Fruit fly (Drosophila melanogaster) whole organism: ENCODE results near the gene omd.

Experiments
- CG8478 ChIP-seq: fragments of >200 bp; optimal IDR thresholded peaks from 2 replicates; lab custom pipeline; 2018; ENCODE audit warnings: inconsistent platforms
- Dll ChIP-seq: fragments of >200 bp; optimal IDR thresholded peaks from 2 replicates; lab custom pipeline; 2017
- EcR ChIP-seq, 2 experiments: fragments of >200 bp; optimal IDR thresholded peaks; 2 replicates each; lab custom pipeline; 2017; ENCODE audit warnings: missing biosample characterization in 2 of 2, missing genetic modification characterization in 2 of 2, missing genetic modification reagents in 2 of 2
- pan ChIP-seq: fragments of >200 bp; optimal IDR thresholded peaks from 2 replicates; lab custom pipeline; 2017
- psq ChIP-seq: fragments of >200 bp; optimal IDR thresholded peaks from 2 replicates; lab custom pipeline; 2017
- usp ChIP-seq: fragments of >200 bp; optimal IDR thresholded peaks from 2 replicates; lab custom pipeline; 2017; ENCODE audit warnings: missing biosample characterization, missing genetic modification characterization, mixed read lengths

omd gene

DNA sequence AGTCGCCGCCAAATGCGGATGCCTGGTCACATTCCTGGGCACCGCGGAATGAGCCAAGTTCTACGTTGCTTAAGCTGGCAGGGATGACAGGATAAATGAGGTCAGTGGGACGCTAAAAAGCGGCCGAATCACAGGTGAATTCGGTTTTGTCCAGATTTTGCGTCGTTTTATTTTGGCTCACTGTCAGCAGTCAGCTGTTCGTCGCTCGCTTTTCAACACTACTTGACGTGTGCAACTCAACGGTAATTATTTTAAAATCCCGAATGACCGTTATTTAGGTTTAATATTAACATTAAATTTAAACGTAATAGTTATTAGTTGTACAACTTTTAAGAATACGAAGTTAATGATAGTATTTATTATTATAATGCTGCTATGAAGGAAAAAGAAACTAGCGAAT lies 12.3 kb upstream of the omd start:
- no peak for TF ChIP-seq Dll (lab: Kevin White, UChicago)
- TF ChIP-seq EcR (GFP tag; optimal IDR thresholded peaks at IDR 0.05; lab: Kevin White, UChicago), result no peak
- no peak for TF ChIP-seq psq (lab: Kevin White, UChicago)
- no peak for TF ChIP-seq pan (lab: Kevin White, UChicago)
- no peak for TF ChIP-seq CG8478 (lab: Kevin White, UChicago)
- TF ChIP-seq usp (GFP tag; lab: Kevin White, UChicago), result no peak

- no peak for TF ChIP-seq usp (GFP tag; lab: Kevin White, UChicago)
- no peak for TF ChIP-seq psq (lab: Kevin White, UChicago)
- no peak for TF ChIP-seq EcR (GFP tag; optimal IDR thresholded peaks at IDR 0.05; lab: Kevin White, UChicago)
- TF ChIP-seq pan (lab: Kevin White, UChicago), result no peak
- TF ChIP-seq CG8478 (lab: Kevin White, UChicago), result no peak
- TF ChIP-seq Dll (lab: Kevin White, UChicago), result no peak
Observed at dm6 chr3R:13693753-13694152, 6.7 kb upstream of the omd start, which contains the start of gene CG14367. Gene CG14367 (plus strand): TSS chr3R:13694053.

dm6 chr3R:13685969-13686368 lies 1.0 kb downstream of the omd start:
- no peak for TF ChIP-seq CG8478 (lab: Kevin White, UChicago)
- no peak for TF ChIP-seq psq (lab: Kevin White, UChicago)
- TF ChIP-seq EcR (GFP tag; optimal IDR thresholded peaks at IDR 0.05; lab: Kevin White, UChicago), result no peak
- no peak for TF ChIP-seq usp (GFP tag; lab: Kevin White, UChicago)
- no peak for TF ChIP-seq pan (lab: Kevin White, UChicago)
- TF ChIP-seq Dll (lab: Kevin White, UChicago), result no peak

dm6 chr3R:13684569-13685402 lies 2.2 kb downstream of the omd start:
- TF ChIP-seq psq (lab: Kevin White, UChicago) (peak; percentile 44), CG8478 (lab: Kevin White, UChicago) (no peak)

DNA sequence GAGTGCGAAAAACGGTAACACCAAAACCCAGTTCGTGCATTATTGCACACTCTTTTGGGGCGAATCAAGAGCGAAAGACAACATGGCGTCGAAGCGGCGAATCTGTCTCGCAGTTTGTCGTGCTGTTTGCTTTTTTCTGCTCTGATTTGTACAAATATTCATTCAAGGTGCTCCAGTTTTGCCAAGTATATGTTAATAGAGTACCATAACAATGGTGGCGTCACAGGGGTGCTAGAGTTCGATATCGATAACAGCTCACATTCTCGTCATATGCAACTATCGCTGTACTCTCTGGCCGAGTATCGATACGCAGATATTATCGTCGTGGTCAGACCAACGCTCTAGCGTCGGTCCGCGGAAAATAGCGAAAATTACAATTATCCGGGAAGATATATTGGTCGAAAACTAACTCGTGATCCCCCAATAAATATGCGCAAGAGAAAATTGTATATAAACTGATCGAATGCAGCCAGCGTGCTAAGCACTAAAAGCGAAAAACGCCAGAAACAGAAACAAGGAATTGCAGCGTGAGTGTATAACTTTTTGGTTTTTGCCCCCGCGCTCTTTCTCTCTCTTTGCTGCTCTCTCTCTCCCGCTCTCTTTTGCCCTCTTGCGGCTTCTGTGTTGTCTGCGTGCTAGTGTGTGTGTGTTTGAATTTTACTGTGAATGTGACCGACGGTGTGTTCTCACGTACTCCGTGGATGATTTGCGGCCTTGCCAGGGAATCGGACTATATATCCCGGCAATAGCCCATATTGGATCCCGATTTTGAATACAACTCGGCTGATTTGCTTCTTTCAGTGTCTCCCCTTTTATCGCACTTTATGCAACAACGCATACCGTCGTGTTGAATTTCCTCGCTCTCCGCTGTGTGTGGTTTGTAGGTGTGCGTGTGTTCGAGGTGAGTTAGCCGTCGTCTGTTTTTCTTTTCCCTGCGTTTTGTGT lies 3.1 kb downstream of the omd start, which contains the start of gene flfl:
TSS of gene flfl (plus strand) at position 298 of the 945 bp plus-strand sequence.
- peak; percentile 7 for TF ChIP-seq CG8478 (lab: Kevin White, UChicago)
- TF ChIP-seq Dll (lab: Kevin White, UChicago), result peak; percentile 94
- no peak for TF ChIP-seq EcR (GFP tag; optimal IDR thresholded peaks at IDR 0.05; lab: Kevin White, UChicago)

dm6 chr3R:13682994-13683623 lies 3.9 kb downstream of the omd start:
- no peak for TF ChIP-seq pan (lab: Kevin White, UChicago)
- TF ChIP-seq psq (lab: Kevin White, UChicago), result no peak
- TF ChIP-seq Dll (lab: Kevin White, UChicago), result no peak
- no peak for TF ChIP-seq EcR (GFP tag; optimal IDR thresholded peaks at IDR 0.05; lab: Kevin White, UChicago)
- no peak for TF ChIP-seq CG8478 (lab: Kevin White, UChicago)
- no peak for TF ChIP-seq usp (GFP tag; lab: Kevin White, UChicago)

DNA sequence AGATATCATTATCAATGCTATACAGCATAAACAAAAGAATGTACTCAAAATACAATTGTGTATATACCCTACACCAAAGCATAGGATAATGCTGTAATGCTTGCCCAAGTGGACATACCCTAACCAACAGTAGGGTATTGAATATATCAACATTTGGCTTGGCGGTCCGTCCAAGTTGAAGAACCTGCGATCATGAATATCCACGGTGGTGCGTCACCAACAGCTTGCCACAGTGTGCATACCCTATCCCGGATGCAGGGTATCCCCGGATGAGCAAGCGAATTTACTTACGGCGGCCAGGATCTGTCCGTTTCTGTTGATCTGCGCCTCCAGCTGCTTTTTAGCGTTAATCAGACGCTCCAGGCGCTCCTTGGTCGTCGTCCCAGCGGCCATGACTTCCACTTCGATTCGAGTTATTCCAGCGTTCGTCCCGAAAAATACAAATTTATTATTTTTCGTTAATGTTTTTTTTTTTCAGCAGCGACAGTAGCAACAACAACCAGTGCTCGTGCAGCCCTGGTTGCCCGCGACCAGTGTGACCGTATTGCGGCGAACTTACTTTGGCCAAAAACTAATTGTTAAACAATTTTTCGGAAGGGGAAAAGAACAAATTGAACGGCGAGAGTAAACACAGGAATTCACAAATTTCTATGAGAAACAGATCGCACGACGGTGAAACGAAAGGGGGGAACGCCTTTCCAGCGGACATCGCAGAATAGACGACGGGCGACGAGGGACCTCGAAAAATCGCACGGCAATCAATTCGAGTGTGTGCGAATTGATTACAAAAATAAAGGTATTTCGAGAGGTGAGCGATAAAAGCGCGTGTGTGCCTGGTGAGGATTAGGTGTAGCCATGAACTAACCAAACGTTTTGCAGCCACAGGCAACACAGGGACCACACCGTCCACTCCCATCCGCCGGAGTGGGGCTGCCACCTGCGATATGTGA lies 10.6 kb downstream of the omd start, which contains the start of the genes Lkb1 and CG9588:
TSS of gene Lkb1 (plus strand) at position 413 of the 950 bp plus-strand sequence.
TSS of gene CG9588 (minus strand) at position 545 of the 950 bp plus-strand sequence.
- no peak for TF ChIP-seq usp (GFP tag; lab: Kevin White, UChicago)
- no peak for TF ChIP-seq pan (lab: Kevin White, UChicago)
- TF ChIP-seq psq (lab: Kevin White, UChicago), result no peak
- TF ChIP-seq EcR (GFP tag; optimal IDR thresholded peaks at IDR 0.05; lab: Kevin White, UChicago), result no peak
- no peak for TF ChIP-seq CG8478 (lab: Kevin White, UChicago)
- no peak for TF ChIP-seq Dll (lab: Kevin White, UChicago)

dm6 chr3R:13674492-13675033 lies 12.4 kb downstream of the omd start, which contains the start of gene Task6:
Gene Task6 (minus strand): TSS chr3R:13674542.
- TF ChIP-seq EcR (GFP tag; optimal IDR thresholded peaks at IDR 0.05; lab: Kevin White, UChicago), result no peak
- TF ChIP-seq psq (lab: Kevin White, UChicago), result no peak
- no peak for TF ChIP-seq pan (lab: Kevin White, UChicago)
- no peak for TF ChIP-seq CG8478 (lab: Kevin White, UChicago)
- no peak for TF ChIP-seq usp (GFP tag; lab: Kevin White, UChicago)
- TF ChIP-seq Dll (lab: Kevin White, UChicago), result no peak

- TF ChIP-seq CG8478 (lab: Kevin White, UChicago) (no peak), psq (lab: Kevin White, UChicago) (no peak), usp (GFP tag; lab: Kevin White, UChicago) (no peak), EcR (GFP tag; optimal IDR thresholded peaks at IDR 0.05; lab: Kevin White, UChicago) (no peak), pan (lab: Kevin White, UChicago) (no peak), Dll (lab: Kevin White, UChicago) (no peak)
Observed at dm6 chr3R:13672898-13673297, 14.1 kb downstream of the omd start.
